Worm (Caenorhabditis elegans): ENCODE results near the gene set-8.

DNA sequence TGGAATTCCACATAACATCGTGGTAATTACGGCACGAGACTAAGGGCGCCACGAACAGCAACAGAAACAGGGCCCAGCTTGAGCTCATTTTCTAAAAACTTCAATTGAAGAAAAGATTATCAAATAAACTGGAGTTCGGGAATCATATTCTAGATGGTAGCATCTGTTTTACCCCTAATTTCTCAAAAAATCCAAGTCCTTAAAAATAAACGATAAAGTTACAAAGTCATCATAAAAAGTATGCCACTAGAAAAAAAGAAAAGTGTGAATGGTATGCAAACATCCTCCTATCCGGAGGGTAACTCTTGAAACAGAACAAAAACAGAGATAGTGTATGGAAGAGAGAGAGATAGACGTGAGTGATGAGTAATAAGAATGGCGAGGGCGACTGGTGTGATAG is 30.8 kb downstream of the set-8 start, which contains the start of gene efn-3:
- no peak for TF ChIP-seq pha-4 (tag; optimal IDR thresholded peaks at IDR 0.05)
- no peak for TF ChIP-seq blmp-1 (tag; optimal IDR thresholded peaks at IDR 0.05)
- TF ChIP-seq ces-1 (GFP tag; optimal IDR thresholded peaks at IDR 0.05), result no peak
- no peak for TF ChIP-seq lin-13 (tag; optimal IDR thresholded peaks at IDR 0.05)

Measured in whole organism, mixed stage, embryonic.